Worm (Caenorhabditis elegans) whole organism, late embryonic: Measurements from ENCODE around the gene grl-5.

Source experiments
- ama-1 ChIP-seq: fragments of 150-350 bp; optimal IDR thresholded peaks from 2 replicates; lab custom pipeline; 2014
- dve-1 ChIP-seq: sonication (generic microtip); optimal IDR thresholded peaks from 2 replicates; lab custom pipeline; 2017; ENCODE audit warnings: antibody characterized with exemption, mild to moderate bottlenecking, missing genetic modification characterization, missing compliant biosample characterization
- elt-4 ChIP-seq: sonication (generic microtip); optimal IDR thresholded peaks from 2 replicates; lab custom pipeline; 2016; ENCODE audit warnings: missing genetic modification characterization, missing compliant biosample characterization
- ets-4 ChIP-seq: sonication (generic microtip); optimal IDR thresholded peaks from 2 replicates; lab custom pipeline; 2016; ENCODE audit warnings: missing genetic modification characterization, missing compliant biosample characterization
- lin-11 ChIP-seq: fragments of 200-800 bp; sonication (Bioruptor generic); optimal IDR thresholded peaks from 2 replicates; lab custom pipeline; 2018; ENCODE audit warnings: mild to moderate bottlenecking, missing genetic modification characterization, missing compliant biosample characterization
- nhr-11 ChIP-seq: fragments of 150-350 bp; optimal IDR thresholded peaks from 2 replicates; lab custom pipeline; 2014; ENCODE audit warnings: missing biosample characterization, missing genetic modification characterization
- odd-2 ChIP-seq: sonication (generic microtip); optimal IDR thresholded peaks from 2 replicates; lab custom pipeline; 2017; ENCODE audit warnings: antibody characterized with exemption, mild to moderate bottlenecking, missing genetic modification characterization, missing compliant biosample characterization
- pax-1 ChIP-seq: fragments of 150-350 bp; optimal IDR thresholded peaks from 2 replicates; lab custom pipeline; 2014; ENCODE audit warnings: missing biosample characterization, missing genetic modification characterization
- pha-4 ChIP-seq: fragments of 150-350 bp; optimal IDR thresholded peaks from 2 replicates; lab custom pipeline; 2018; ENCODE audit warnings: missing biosample characterization, missing genetic modification reagents, missing genetic modification characterization
- pqm-1 ChIP-seq: sonication (generic microtip); optimal IDR thresholded peaks from 2 replicates; lab custom pipeline; 2016; ENCODE audit warnings: missing genetic modification characterization, missing compliant biosample characterization
- unc-55 ChIP-seq: sonication (generic microtip); optimal IDR thresholded peaks from 2 replicates; lab custom pipeline; 2017; ENCODE audit warnings: missing biosample characterization, missing genetic modification reagents, missing genetic modification characterization
- unc-86 ChIP-seq: sonication (generic microtip); optimal IDR thresholded peaks from 2 replicates; lab custom pipeline; 2016; ENCODE audit warnings: missing genetic modification characterization, missing compliant biosample characterization
- ztf-16 ChIP-seq: sonication (generic microtip); optimal IDR thresholded peaks from 2 replicates; lab custom pipeline; 2017; ENCODE audit warnings: missing genetic modification characterization, missing compliant biosample characterization

- no peak for TF ChIP-seq dve-1 (tag; lab: Kevin White, UChicago)
- no peak for TF ChIP-seq elt-4
- no peak for TF ChIP-seq pha-4 (tag; lab: Kevin White, UChicago)
- no peak for TF ChIP-seq ama-1 (lab: Kevin White, UChicago)
- no peak for TF ChIP-seq lin-11 (tag; lab: Kevin White, UChicago)
- TF ChIP-seq ztf-16, result no peak
- TF ChIP-seq pqm-1, result no peak
- TF ChIP-seq pax-1, result no peak
- TF ChIP-seq unc-86 (tag; lab: Kevin White, UChicago), result no peak
- TF ChIP-seq ets-4 (tag; lab: Kevin White, UChicago), result no peak
- TF ChIP-seq unc-55 (GFP tag; lab: Kevin White, UChicago), result no peak
- no peak for TF ChIP-seq nhr-11
- TF ChIP-seq odd-2 (tag; lab: Kevin White, UChicago), result no peak
Measured at ce11 chrV:4422127-4422526, 7.7 kb upstream of the grl-5 start, which contains the start of gene skr-7.
